Worm (Caenorhabditis elegans) whole organism, L3 larva: ENCODE measurements around the gene F27D9.7.

Experiments
- fkh-10 ChIP-seq: sonication (generic microtip); optimal IDR thresholded peaks from 2 replicates; lab custom pipeline; 2017; ENCODE audit warnings: missing biosample characterization, missing genetic modification reagents, missing genetic modification characterization
- jun-1 ChIP-seq: fragments of 150-350 bp; optimal IDR thresholded peaks from 2 replicates; lab custom pipeline; 2014; ENCODE audit warnings: missing biosample characterization, missing genetic modification reagents, missing genetic modification characterization
- nhr-11 ChIP-seq: fragments of 150-350 bp; optimal IDR thresholded peaks from 2 replicates; lab custom pipeline; 2014; ENCODE audit warnings: missing biosample characterization, missing genetic modification characterization
- nhr-12 ChIP-seq: fragments of 150-350 bp; optimal IDR thresholded peaks from 2 replicates; lab custom pipeline; 2014; ENCODE audit warnings: missing biosample characterization, missing genetic modification characterization
- unc-39 ChIP-seq: sonication (generic microtip); optimal IDR thresholded peaks from 4 replicates; lab custom pipeline; 2017; ENCODE audit warnings: missing biosample characterization, missing genetic modification characterization
- unc-62 ChIP-seq: fragments of 150-350 bp; sonication (generic microtip); optimal IDR thresholded peaks from 4 replicates; lab custom pipeline; 2014; ENCODE audit warnings: missing biosample characterization, missing genetic modification reagents, missing genetic modification characterization
- zag-1 ChIP-seq: fragments of 150-350 bp; optimal IDR thresholded peaks from 2 replicates; lab custom pipeline; 2014; ENCODE audit warnings: missing biosample characterization, missing genetic modification characterization

DNA sequence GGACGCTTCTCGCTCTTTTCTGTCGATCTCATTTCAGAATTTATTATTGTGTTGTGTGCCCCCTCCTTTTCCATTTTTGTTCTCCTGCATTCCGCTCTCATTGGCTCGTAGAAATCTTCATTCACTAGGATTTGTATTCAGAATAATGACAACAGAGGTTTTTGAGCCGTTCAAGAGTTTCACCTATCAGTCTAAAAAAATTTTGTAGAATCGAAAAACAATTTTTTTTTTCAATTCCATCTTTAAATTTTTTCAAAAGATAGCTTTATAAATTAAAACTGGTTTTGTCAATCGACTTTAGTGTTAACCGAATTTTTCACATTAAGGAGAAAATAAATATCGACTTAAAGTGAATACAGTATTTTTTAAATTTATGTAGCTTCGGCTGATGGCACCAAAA lies 40.1 kb upstream of the F27D9.7 start, which contains the start of gene K09F5.4:
- no peak for TF ChIP-seq fkh-10
- TF ChIP-seq nhr-12 (tag; lab: Kevin White, UChicago) = no peak
- TF ChIP-seq zag-1 (tag; lab: Kevin White, UChicago) = no peak
- TF ChIP-seq unc-39 (tag; lab: Kevin White, UChicago) = no peak
- TF ChIP-seq unc-62 (GFP tag; lab: Kevin White, UChicago) = no peak
- TF ChIP-seq jun-1 = no peak
- TF ChIP-seq nhr-11 (tag; lab: Kevin White, UChicago) = no peak
